Fruit fly (Drosophila melanogaster): ENCODE data around the gene Nxf3.

- no peak for TF ChIP-seq Eip93F (GFP tag; optimal IDR thresholded peaks at IDR 0.05)
- TF ChIP-seq Hr39 (GFP tag; optimal IDR thresholded peaks at IDR 0.05): no peak
- TF ChIP-seq CG31627 (GFP tag; optimal IDR thresholded peaks at IDR 0.05): no peak
- TF ChIP-seq Ets21C (GFP tag; optimal IDR thresholded peaks at IDR 0.05): no peak
Observed at dm6 chr3L:14004041-14004407, 39.0 kb downstream of the Nxf3 start.
